Worm (Caenorhabditis elegans): ENCODE data around the gene pst-2.

ce11 chrIII:5692690-5693089 is 12.5 kb downstream of the pst-2 start, which contains the start of the genes abi-1 and arle-14:
- TF ChIP-seq aly-1 (tag; optimal IDR thresholded peaks at IDR 0.05): no peak
- no peak for TF ChIP-seq flt-1 (GFP tag; IDR thresholded peaks at IDR 0.05)
- no peak for TF ChIP-seq ama-1 (optimal IDR thresholded peaks at IDR 0.05)
- no peak for TF ChIP-seq ceh-36 (tag; optimal IDR thresholded peaks at IDR 0.05)
- no peak for TF ChIP-seq ets-7 (tag; optimal IDR thresholded peaks at IDR 0.05)
- no peak for TF ChIP-seq B0310.2 (tag; optimal IDR thresholded peaks at IDR 0.05)
- no peak for TF ChIP-seq tbx-37 (GFP tag; conservative IDR thresholded peaks at IDR 0.05)
- TF ChIP-seq hmg-4 (GFP tag; optimal IDR thresholded peaks at IDR 0.05): no peak
- TF ChIP-seq hnd-1 (tag; optimal IDR thresholded peaks at IDR 0.05): no peak
- no peak for TF ChIP-seq sea-1 (GFP tag; conservative IDR thresholded peaks at IDR 0.05)
- TF ChIP-seq F13C5.2 (tag; optimal IDR thresholded peaks at IDR 0.05): peak; percentile 61
- no peak for TF ChIP-seq tbx-11 (GFP tag; IDR thresholded peaks at IDR 0.05)

Data from whole organism, early embryonic.